Worm (Caenorhabditis elegans): Measurements from ENCODE around the gene ZC132.9.
"Not testable (repeated sequence)": the region's sequence is repeated elsewhere in the genome, so short reads cannot be mapped to it uniquely, and the experiment has no call there.

The ZC132.9 gene

ce11 chrV:4284737-4285136, 35.0 kb downstream of the ZC132.9 start, which contains the start of gene srt-19:
TSS of gene srt-19 (plus strand) at chrV:4285037.
- TF ChIP-seq C38D4.7 (GFP tag; optimal IDR thresholded peaks at IDR 0.05); pat-9 (tag; optimal IDR thresholded peaks at IDR 0.05); pax-1 (tag; optimal IDR thresholded peaks at IDR 0.05): not testable (repeated sequence)

ce11 chrV:4281699-4282098, 38.1 kb downstream of the ZC132.9 start, which contains the start of gene srt-37:
TSS of gene srt-37 (minus strand) at chrV:4281799.
- TF ChIP-seq odd-2, unc-86, ceh-48 (tag; optimal IDR thresholded peaks at IDR 0.05): not testable (repeated sequence)

- TF ChIP-seq ceh-45 (GFP tag; IDR thresholded peaks at IDR 0.05); gmeb-2 (tag; optimal IDR thresholded peaks at IDR 0.05); lim-6 (tag; optimal IDR thresholded peaks at IDR 0.05): not testable (repeated sequence)
These were observed 41.0 kb downstream of the ZC132.9 start, which contains the start of gene srt-20 for ce11 chrV:4278735-4279134. TSS of gene srt-20 (minus strand) at chrV:4278835.

- TF ChIP-seq ceh-45 (GFP tag; IDR thresholded peaks at IDR 0.05) = no peak
- no peak for TF ChIP-seq unc-42 (tag; optimal IDR thresholded peaks at IDR 0.05)
- no peak for TF ChIP-seq ceh-6 (GFP tag; optimal IDR thresholded peaks at IDR 0.05)
- no peak for TF ChIP-seq ceh-9 (tag; optimal IDR thresholded peaks at IDR 0.05)
- no peak for TF ChIP-seq ceh-31 (tag; optimal IDR thresholded peaks at IDR 0.05)
- TF ChIP-seq unc-55 (GFP tag; optimal IDR thresholded peaks at IDR 0.05) = no peak
- TF ChIP-seq pha-2 (tag; optimal IDR thresholded peaks at IDR 0.05) = no peak
- TF ChIP-seq pax-1 (tag; optimal IDR thresholded peaks at IDR 0.05) = no peak
- no peak for TF ChIP-seq elt-4 (tag; optimal IDR thresholded peaks at IDR 0.05)
These were observed 46.4 kb downstream of the ZC132.9 start for ce11 chrV:4273372-4273771.

ce11 chrV:4271258-4271657, 48.5 kb downstream of the ZC132.9 start, which contains the start of gene srt-38:
TSS of gene srt-38 (minus strand) at chrV:4271358.
- TF ChIP-seq odd-2 (tag; optimal IDR thresholded peaks at IDR 0.05); nhr-232 (tag; optimal IDR thresholded peaks at IDR 0.05); hlh-30 (tag; optimal IDR thresholded peaks at IDR 0.05; ENCODE audit: insufficient read depth): not testable (repeated sequence)

ce11 chrV:4268213-4268612, 51.6 kb downstream of the ZC132.9 start, which contains the start of gene srt-36:
TSS of gene srt-36 (minus strand) at chrV:4268313.
- not testable (repeated sequence) for TF ChIP-seq syd-9 (tag; optimal IDR thresholded peaks at IDR 0.05); T23F11.4 (GFP tag; optimal IDR thresholded peaks at IDR 0.05); ama-1 (optimal IDR thresholded peaks at IDR 0.05)

Data from whole organism, late embryonic.